Fruit fly (Drosophila melanogaster) whole organism, pupa: ENCODE measurements around the gene Ret.

Source experiments
- CG9948 ChIP-seq: fragments of 200-800 bp; sonication (Bioruptor generic); optimal IDR thresholded peaks from 2 replicates; lab custom pipeline; 2018; ENCODE audit warnings: missing biosample characterization, mild to moderate bottlenecking, missing genetic modification characterization, moderate library complexity
- D1 ChIP-seq: fragments of 200-800 bp; sonication (Bioruptor generic); optimal IDR thresholded peaks from 2 replicates; lab custom pipeline; 2018; ENCODE audit warnings: missing biosample characterization, mild to moderate bottlenecking, missing genetic modification characterization, moderate library complexity

- TF ChIP-seq CG9948 (no peak), D1 (tag; lab: Kevin White, UChicago) (no peak)
These were observed 45.5 kb upstream of the Ret start for dm6 chr2L:21243964-21244466.
